Worm (Caenorhabditis elegans) whole organism, mixed stage, embryonic: ENCODE measurements around the gene T27D12.1.

Experiments used
- ceh-83 ChIP-seq: fragments of 200-800 bp; sonication (Bioruptor generic); optimal IDR thresholded peaks from 2 replicates; lab custom pipeline; 2018; ENCODE audit warnings: mild to moderate bottlenecking, missing genetic modification characterization, missing compliant biosample characterization
- elt-3 ChIP-seq: fragments of 150-350 bp; optimal IDR thresholded peaks from 2 replicates; lab custom pipeline; 2014; ENCODE audit warnings: missing biosample characterization, missing genetic modification characterization
- lsy-2 ChIP-seq: fragments of 150-350 bp; optimal IDR thresholded peaks from 2 replicates; lab custom pipeline; 2014; ENCODE audit warnings: missing biosample characterization, missing genetic modification characterization
- mep-1 ChIP-seq: fragments of 150-350 bp; optimal IDR thresholded peaks from 2 replicates; lab custom pipeline; 2017; ENCODE audit warnings: missing biosample characterization, missing genetic modification reagents, missing genetic modification characterization, inconsistent platforms
- sem-2 ChIP-seq: fragments of 200-800 bp; sonication (Bioruptor generic); optimal IDR thresholded peaks from 2 replicates; lab custom pipeline; 2018; ENCODE audit warnings: mild to moderate bottlenecking, missing genetic modification characterization, missing compliant biosample characterization
- snpc-4 ChIP-seq: fragments of 150-350 bp; optimal IDR thresholded peaks from 2 replicates; lab custom pipeline; 2014; ENCODE audit warnings: missing biosample characterization, missing genetic modification characterization
- sptf-1 ChIP-seq: sonication (generic microtip); optimal IDR thresholded peaks from 2 replicates; lab custom pipeline; 2017; ENCODE audit warnings: mild to moderate bottlenecking, missing genetic modification characterization, moderate library complexity, missing compliant biosample characterization
- unc-120 ChIP-seq: sonication (generic microtip); optimal IDR thresholded peaks from 2 replicates; lab custom pipeline; 2017; ENCODE audit warnings: missing genetic modification characterization, missing compliant biosample characterization; ENCODE audit not compliant: poor library complexity, severe bottlenecking

DNA sequence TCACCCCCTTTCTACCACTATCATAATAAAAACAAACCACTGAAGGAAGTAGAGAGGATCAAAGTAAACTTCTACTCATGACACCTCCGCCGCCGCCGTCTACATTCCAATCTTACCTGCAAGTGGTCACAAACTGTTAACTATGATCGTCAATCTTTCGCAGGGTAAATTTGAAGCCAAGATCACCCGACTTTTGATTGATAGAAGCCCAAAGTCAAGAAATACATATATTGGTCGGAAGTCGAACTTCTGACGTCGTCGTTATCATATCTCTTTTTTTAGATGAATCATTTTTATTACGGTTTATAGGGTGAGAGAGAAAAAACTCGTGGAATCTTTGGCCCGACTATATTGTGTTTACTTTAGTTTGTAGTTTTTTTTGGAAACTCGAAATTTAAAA lies 4.1 kb upstream of the T27D12.1 start:
- TF ChIP-seq sptf-1: no peak
- TF ChIP-seq ceh-83: no peak
- no peak for TF ChIP-seq lsy-2 (tag; lab: Kevin White, UChicago)
- TF ChIP-seq unc-120 (tag; lab: Kevin White, UChicago): no peak
- no peak for TF ChIP-seq snpc-4 (tag; lab: Kevin White, UChicago)
- TF ChIP-seq sem-2 (GFP tag; lab: Kevin White, UChicago): no peak
- no peak for TF ChIP-seq mep-1 (tag; lab: Kevin White, UChicago)
- TF ChIP-seq elt-3 (tag; lab: Kevin White, UChicago): no peak
